Fruit fly (Drosophila melanogaster) whole organism, embryonic: ENCODE results near the gene CG17376.
A peak's percentile ranks its signal among the peaks of the same experiment; 100 is the strongest.

Source experiments
- Adf1 ChIP-seq: fragments of 200-800 bp; sonication (Bioruptor generic); IDR thresholded peaks from 2 replicates; pipeline ENCODE4 v1.3.6; 2022; ENCODE audit warnings: missing biosample characterization, missing genetic modification characterization
- Atf3 ChIP-seq: fragments of 200-800 bp; sonication (Bioruptor generic); optimal IDR thresholded peaks from 3 replicates; lab custom pipeline; 2016; ENCODE audit warnings: missing biosample characterization, missing genetic modification characterization
- Bgb ChIP-seq: fragments of 200-800 bp; sonication (Bioruptor generic); IDR thresholded peaks from 2 replicates; pipeline ENCODE4 v1.3.6; 2022; ENCODE audit warnings: missing biosample characterization, missing genetic modification characterization; ENCODE audit not compliant: partially characterized antibody
- Bteb2 ChIP-seq: fragments of 200-800 bp; sonication (Bioruptor generic); optimal IDR thresholded peaks from 2 replicates; lab custom pipeline; 2016; ENCODE audit warnings: missing biosample characterization, missing genetic modification characterization
- C15 ChIP-seq: fragments of 200-800 bp; sonication (Bioruptor generic); IDR thresholded peaks from 3 replicates; pipeline ENCODE4 v1.3.6; 2022; ENCODE audit warnings: missing biosample characterization, missing genetic modification characterization
- CG10209 ChIP-seq: fragments of 200-800 bp; sonication (Bioruptor generic); optimal IDR thresholded peaks from 3 replicates; lab custom pipeline; 2017; ENCODE audit warnings: missing biosample characterization, mild to moderate bottlenecking, missing genetic modification characterization, missing genetic modification reagents
- CG10321 ChIP-seq: fragments of 200-800 bp; sonication (Bioruptor generic); IDR thresholded peaks from 2 replicates; pipeline ENCODE4 v1.3.6; 2022; ENCODE audit warnings: missing biosample characterization, missing genetic modification characterization
- CG10543 ChIP-seq: fragments of 200-800 bp; sonication (Bioruptor generic); optimal IDR thresholded peaks from 3 replicates; lab custom pipeline; 2017; ENCODE audit warnings: missing biosample characterization, mild to moderate bottlenecking, missing genetic modification characterization, moderate library complexity
- CG11456 ChIP-seq: fragments of 200-800 bp; sonication (Bioruptor generic); IDR thresholded peaks from 3 replicates; pipeline ENCODE4 v1.3.6; 2022; ENCODE audit warnings: missing biosample characterization, missing genetic modification characterization
- CG12071 ChIP-seq: fragments of 200-800 bp; sonication (Bioruptor generic); optimal IDR thresholded peaks from 3 replicates; lab custom pipeline; 2018; ENCODE audit warnings: missing biosample characterization, mild to moderate bottlenecking, missing genetic modification characterization
- CG13287 ChIP-seq: fragments of 200-800 bp; sonication (Bioruptor generic); IDR thresholded peaks from 2 replicates; pipeline ENCODE4 v1.3.6; 2022; ENCODE audit warnings: missing biosample characterization, missing genetic modification characterization; ENCODE audit not compliant: partially characterized antibody
- CG17328 ChIP-seq: fragments of 200-800 bp; sonication (Bioruptor generic); IDR thresholded peaks from 2 replicates; pipeline ENCODE4 v1.3.6; 2022; ENCODE audit warnings: missing biosample characterization, missing genetic modification characterization
- CG17385 ChIP-seq: fragments of 200-800 bp; sonication (Bioruptor generic); optimal IDR thresholded peaks from 3 replicates; lab custom pipeline; 2018; ENCODE audit warnings: missing biosample characterization, mild to moderate bottlenecking, missing genetic modification characterization
- CG1832 ChIP-seq: fragments of 200-800 bp; sonication (Bioruptor generic); optimal IDR thresholded peaks from 2 replicates; lab custom pipeline; 2017; ENCODE audit warnings: missing biosample characterization, mild to moderate bottlenecking, missing genetic modification characterization, inconsistent platforms
- CG32532 ChIP-seq: fragments of 200-800 bp; sonication (Bioruptor generic); IDR thresholded peaks from 2 replicates; pipeline ENCODE4 v1.3.6; 2022; ENCODE audit warnings: missing biosample characterization, missing genetic modification characterization
- CG3726 ChIP-seq: fragments of 200-800 bp; sonication (Bioruptor generic); IDR thresholded peaks from 3 replicates; pipeline ENCODE4, ENCODE4 v1.3.6; 2022; ENCODE audit warnings: missing biosample characterization, missing genetic modification characterization
- CG3838 ChIP-seq: fragments of 200-800 bp; sonication (Bioruptor generic); optimal IDR thresholded peaks from 3 replicates; lab custom pipeline; 2016; ENCODE audit warnings: missing biosample characterization, missing genetic modification characterization
- CG3847 ChIP-seq: fragments of 200-800 bp; sonication (Bioruptor generic); IDR thresholded peaks from 2 replicates; pipeline ENCODE4 v1.3.6; 2022; ENCODE audit warnings: missing biosample characterization, missing genetic modification characterization
- CG42726 ChIP-seq: fragments of 200-800 bp; sonication (Bioruptor generic); IDR thresholded peaks from 2 replicates; pipeline ENCODE4 v1.3.6; 2022; ENCODE audit warnings: missing biosample characterization, missing genetic modification characterization; ENCODE audit not compliant: partially characterized antibody
- CG4424 ChIP-seq: fragments of 200-800 bp; sonication (Bioruptor generic); optimal IDR thresholded peaks from 3 replicates; lab custom pipeline; 2016; ENCODE audit warnings: missing biosample characterization, missing genetic modification characterization
- CG6813 ChIP-seq: fragments of 200-800 bp; sonication (Bioruptor generic); optimal IDR thresholded peaks from 2 replicates; lab custom pipeline; 2017; ENCODE audit warnings: missing biosample characterization, missing genetic modification characterization, mild to moderate bottlenecking, moderate library complexity, missing genetic modification reagents
- CG8388 ChIP-seq: fragments of 200-800 bp; sonication (Bioruptor generic); optimal IDR thresholded peaks from 2 replicates; lab custom pipeline; 2019; ENCODE audit warnings: missing biosample characterization, mild to moderate bottlenecking, missing genetic modification characterization, moderate library complexity
- CG9932 ChIP-seq: fragments of 200-800 bp; sonication (Bioruptor generic); IDR thresholded peaks from 2 replicates; pipeline ENCODE4 v1.3.6; 2022; ENCODE audit warnings: missing biosample characterization, missing genetic modification characterization
- CoRest ChIP-seq: fragments of 200-800 bp; sonication (Bioruptor generic); optimal IDR thresholded peaks from 3 replicates; lab custom pipeline; 2018; ENCODE audit warnings: missing biosample characterization, mild to moderate bottlenecking, missing genetic modification characterization, moderate library complexity
- Deaf1 ChIP-seq: fragments of 200-800 bp; optimal IDR thresholded peaks from 3 replicates; lab custom pipeline; 2019; ENCODE audit warnings: missing biosample characterization, mild to moderate bottlenecking, missing genetic modification characterization, moderate library complexity
- Dfd ChIP-seq, 2 experiments: fragments of >200 bp; optimal IDR thresholded peaks; 2 replicates each; lab custom pipeline; 2017; ENCODE audit warnings: missing biosample characterization in 2 of 2, missing genetic modification characterization in 2 of 2
- GATAe ChIP-seq: fragments of 200-800 bp; sonication (Bioruptor generic); conservative IDR thresholded peaks from 2 replicates; pipeline ENCODE4 v1.3.6; 2022; ENCODE audit warnings: missing biosample characterization, missing genetic modification characterization
- HmgZ ChIP-seq: fragments of 200-800 bp; sonication (Bioruptor generic); optimal IDR thresholded peaks from 2 replicates; lab custom pipeline; 2018; ENCODE audit warnings: missing biosample characterization, mild to moderate bottlenecking, missing genetic modification characterization
- Meics ChIP-seq: fragments of 200-800 bp; sonication (Bioruptor generic); optimal IDR thresholded peaks from 2 replicates; lab custom pipeline; 2017; ENCODE audit warnings: missing biosample characterization, mild to moderate bottlenecking, missing genetic modification characterization
- Optix ChIP-seq: fragments of 200-800 bp; sonication (Bioruptor generic); IDR thresholded peaks from 3 replicates; pipeline ENCODE4 v1.3.6; 2022; ENCODE audit warnings: missing biosample characterization, missing genetic modification characterization
- Rfx ChIP-seq: fragments of 200-800 bp; sonication (Bioruptor generic); IDR thresholded peaks from 2 replicates; pipeline ENCODE4 v1.3.6; 2022; ENCODE audit warnings: missing biosample characterization, missing genetic modification characterization
- Tbp ChIP-seq: fragments of >200 bp; optimal IDR thresholded peaks from 2 replicates; lab custom pipeline; 2018; ENCODE audit warnings: missing biosample characterization, missing genetic modification characterization
- Vsx1 ChIP-seq: fragments of 200-800 bp; sonication (Bioruptor generic); optimal IDR thresholded peaks from 2 replicates; lab custom pipeline; 2017; ENCODE audit warnings: missing biosample characterization, mild to moderate bottlenecking, missing genetic modification characterization, missing genetic modification reagents
- ash1 ChIP-seq: fragments of 200-800 bp; sonication (Bioruptor generic); optimal IDR thresholded peaks from 2 replicates; lab custom pipeline; 2018; ENCODE audit warnings: missing biosample characterization, mild to moderate bottlenecking, missing genetic modification characterization
- chinmo ChIP-seq: fragments of 200-800 bp; sonication (Bioruptor generic); IDR thresholded peaks from 4 replicates; pipeline ENCODE4 v1.3.6; 2022; ENCODE audit warnings: missing biosample characterization, missing genetic modification characterization; ENCODE audit not compliant: partially characterized antibody
- dmrt11E ChIP-seq: fragments of 200-800 bp; sonication (Bioruptor generic); optimal IDR thresholded peaks from 3 replicates; lab custom pipeline; 2018; ENCODE audit warnings: missing biosample characterization, mild to moderate bottlenecking, missing genetic modification characterization, moderate library complexity
- fd102C ChIP-seq: fragments of 200-800 bp; sonication (Bioruptor generic); optimal IDR thresholded peaks from 2 replicates; lab custom pipeline; 2018; ENCODE audit warnings: missing biosample characterization, mild to moderate bottlenecking, missing genetic modification characterization, moderate library complexity
- grn ChIP-seq: fragments of 200-800 bp; sonication (Bioruptor generic); optimal IDR thresholded peaks from 3 replicates; lab custom pipeline; 2017; ENCODE audit warnings: missing biosample characterization, missing genetic modification characterization
- lab ChIP-seq: fragments of 200-800 bp; sonication (Bioruptor generic); optimal IDR thresholded peaks from 3 replicates; lab custom pipeline; 2017; ENCODE audit warnings: missing biosample characterization, missing genetic modification characterization, mild to moderate bottlenecking, moderate library complexity, missing genetic modification reagents
- lmd ChIP-seq: fragments of 200-800 bp; sonication (Bioruptor generic); IDR thresholded peaks from 2 replicates; pipeline ENCODE4 v1.3.6; 2022; ENCODE audit warnings: missing biosample characterization, missing genetic modification characterization
- lola ChIP-seq, 3 experiments: fragments of >200 bp in 2 of 3; fragments of 200-800 bp in 1 of 3; sonication (Bioruptor generic) in 1 of 3; optimal IDR thresholded peaks; 2 replicates each; lab custom pipeline; 2017 to 2019; ENCODE audit warnings: missing biosample characterization in 3 of 3, missing genetic modification characterization in 3 of 3, mild to moderate bottlenecking in 1 of 3, moderate library complexity in 1 of 3
- rib ChIP-seq: fragments of 200-800 bp; sonication (Bioruptor generic); IDR thresholded peaks from 2 replicates; pipeline ENCODE4 v1.3.6; 2022; ENCODE audit warnings: missing biosample characterization, missing genetic modification characterization
- sd ChIP-seq: fragments of 200-800 bp; sonication (Bioruptor generic); optimal IDR thresholded peaks from 3 replicates; lab custom pipeline; 2018; ENCODE audit warnings: missing biosample characterization, mild to moderate bottlenecking, missing genetic modification characterization, moderate library complexity
- sens-2 ChIP-seq: fragments of 200-800 bp; sonication (Bioruptor generic); IDR thresholded peaks from 2 replicates; pipeline ENCODE4 v1.3.6; 2022; ENCODE audit warnings: missing biosample characterization, missing genetic modification characterization
- slp2 ChIP-seq: fragments of 200-800 bp; sonication (Bioruptor generic); optimal IDR thresholded peaks from 2 replicates; lab custom pipeline; 2016; ENCODE audit warnings: missing biosample characterization, missing genetic modification characterization
- sob ChIP-seq: fragments of 200-800 bp; sonication (Bioruptor generic); IDR thresholded peaks from 2 replicates; pipeline ENCODE4 v1.3.6; 2022; ENCODE audit warnings: missing biosample characterization, missing genetic modification characterization
- stwl ChIP-seq: fragments of 200-800 bp; sonication (Bioruptor generic); optimal IDR thresholded peaks from 3 replicates; lab custom pipeline; 2018; ENCODE audit warnings: missing biosample characterization, mild to moderate bottlenecking, missing genetic modification characterization, moderate library complexity
- tap ChIP-seq: fragments of 200-800 bp; optimal IDR thresholded peaks from 3 replicates; lab custom pipeline; 2019; ENCODE audit warnings: missing biosample characterization, mild to moderate bottlenecking, missing genetic modification characterization, moderate library complexity
- unpg ChIP-seq: fragments of 200-800 bp; sonication (Bioruptor generic); optimal IDR thresholded peaks from 3 replicates; lab custom pipeline; 2018; ENCODE audit warnings: missing biosample characterization, mild to moderate bottlenecking, missing genetic modification characterization, moderate library complexity
- usp ChIP-seq: fragments of >200 bp; optimal IDR thresholded peaks from 2 replicates; lab custom pipeline; 2017; ENCODE audit warnings: missing biosample characterization, missing genetic modification characterization

CG17376 gene

dm6 chr2L:6817493-6817892 is 16.8 kb upstream of the CG17376 start (continued):
- peak; percentile 83; the same call in 1 of the 4 replicates for TF ChIP-seq chinmo (GFP tag; lab: Robert Waterston, UW)
- TF ChIP-seq CoRest (tag; lab: Kevin White, UChicago) = peak; percentile 22
- peak; percentile 95 for TF ChIP-seq GATAe (GFP tag; lab: Robert Waterston, UW)
- TF ChIP-seq Meics (GFP tag; lab: Kevin White, UChicago) = no peak
- peak; percentile 77 for TF ChIP-seq CG1832
- peak; percentile 22; the same call in 1 of the 2 replicates for TF ChIP-seq CG32532 (GFP tag; lab: Robert Waterston, UW)
- TF ChIP-seq Atf3 (GFP tag; lab: Kevin White, UChicago) = no peak
- TF ChIP-seq lab (GFP tag; lab: Kevin White, UChicago) = peak; percentile 4
- TF ChIP-seq CG11456 = no peak
- peak; percentile 84 for TF ChIP-seq sens-2 (GFP tag; lab: Robert Waterston, UW)
- peak in 1 of 3 experiments; percentile 29 for TF ChIP-seq lola (GFP tag; optimal IDR thresholded peaks at IDR 0.05; lab: Kevin White, UChicago)
- TF ChIP-seq Vsx1 = peak; percentile 76
- TF ChIP-seq slp2 = no peak
- TF ChIP-seq C15 = no peak
- TF ChIP-seq usp (GFP tag; lab: Kevin White, UChicago) = no peak
- 0 out of 2 replicates have a peak, but pooled peaks have one; percentile 9 for TF ChIP-seq sob (GFP tag; lab: Robert Waterston, UW)
- TF ChIP-seq rib = no peak
- TF ChIP-seq Tbp = no peak
- no peak for TF ChIP-seq CG10209 (GFP tag; lab: Kevin White, UChicago)
- TF ChIP-seq ash1 (GFP tag; lab: Kevin White, UChicago) = peak; percentile 25
- TF ChIP-seq CG6813 (GFP tag; lab: Kevin White, UChicago) = no peak
- peak; percentile 87 for TF ChIP-seq grn (GFP tag; lab: Kevin White, UChicago)
- TF ChIP-seq CG3847 (GFP tag; lab: Robert Waterston, UW) = no peak
- TF ChIP-seq tap (tag; lab: Kevin White, UChicago) = no peak
- TF ChIP-seq Optix (GFP tag; lab: Robert Waterston, UW) = no peak
- TF ChIP-seq dmrt11E (tag; lab: Kevin White, UChicago) = no peak
- peak; percentile 65 for TF ChIP-seq Deaf1 (tag; lab: Kevin White, UChicago)
- TF ChIP-seq lmd (GFP tag; lab: Robert Waterston, UW) = no peak
- TF ChIP-seq CG3726 (GFP tag; lab: Robert Waterston, UW) = 0 out of 3 replicates have a peak, but pooled peaks have one; percentile 7
- TF ChIP-seq CG10321 = peak; percentile 93
- no peak for TF ChIP-seq unpg (GFP tag; lab: Kevin White, UChicago)
- no peak for TF ChIP-seq CG17385
- no peak for TF ChIP-seq CG8388 (GFP tag; lab: Kevin White, UChicago)
- TF ChIP-seq CG10543 (GFP tag; lab: Kevin White, UChicago) = no peak
- TF ChIP-seq sd (tag; lab: Kevin White, UChicago) = peak; percentile 99
- no peak for TF ChIP-seq CG3838 (GFP tag; lab: Kevin White, UChicago)
- 0 out of 2 replicates have a peak, but pooled peaks have one; percentile 24 for TF ChIP-seq Rfx
- TF ChIP-seq CG13287 (GFP tag; lab: Robert Waterston, UW) = peak; percentile 7; the same call in 1 of the 2 replicates
- no peak for TF ChIP-seq Dfd (GFP tag; optimal IDR thresholded peaks at IDR 0.05; lab: Kevin White, UChicago)
- no peak for TF ChIP-seq Bteb2 (GFP tag; lab: Kevin White, UChicago)
- peak; percentile 63 for TF ChIP-seq CG12071 (GFP tag; lab: Kevin White, UChicago)
- TF ChIP-seq CG4424 (GFP tag; lab: Kevin White, UChicago) = no peak
- no peak for TF ChIP-seq fd102C
- TF ChIP-seq Adf1 (GFP tag; lab: Robert Waterston, UW) = peak; percentile 74
- peak; percentile 34 for TF ChIP-seq HmgZ (tag; lab: Kevin White, UChicago)
- TF ChIP-seq Bgb (GFP tag; lab: Robert Waterston, UW) = peak; percentile 30; the same call in 1 of the 2 replicates
- no peak for TF ChIP-seq CG17328
- 0 out of 2 replicates have a peak, but pooled peaks have one; percentile 20 for TF ChIP-seq CG9932 (GFP tag; lab: Robert Waterston, UW)
- 0 out of 2 replicates have a peak, but pooled peaks have one; percentile 54 for TF ChIP-seq CG42726 (GFP tag; lab: Robert Waterston, UW)
- TF ChIP-seq stwl (tag; lab: Kevin White, UChicago) = no peak
